Worm (Caenorhabditis elegans): ENCODE measurements around the gene argk-1.

argk-1 gene

DNA sequence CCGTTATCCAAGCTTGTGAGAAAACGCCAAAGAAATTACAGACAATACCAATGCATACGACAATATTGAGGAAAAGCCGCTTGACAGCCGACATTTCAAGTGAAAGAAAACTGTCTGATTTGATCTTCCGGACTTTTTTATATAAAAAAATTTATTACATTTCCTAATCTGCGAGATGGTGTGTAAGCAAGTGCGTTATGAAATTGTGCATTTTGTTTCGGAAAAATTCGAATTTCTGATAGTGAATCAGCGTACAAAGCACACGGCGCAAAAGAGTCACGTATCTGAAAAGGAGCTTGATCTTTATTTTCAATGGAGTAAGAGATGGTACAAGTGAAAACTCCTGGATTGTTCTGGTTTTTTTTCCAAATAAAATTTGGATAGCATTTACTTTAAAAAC is 37.4 kb downstream of the argk-1 start, which contains the start of gene clc-32:
Gene clc-32, minus strand, starts transcription at position 101 of the 400 bp plus-strand sequence.
- no peak for TF ChIP-seq nhr-85 (tag)
- no peak for TF ChIP-seq vab-15 (tag; optimal IDR thresholded peaks at IDR 0.05)
- no peak for TF ChIP-seq ceh-90 (tag; optimal IDR thresholded peaks at IDR 0.05)
- TF ChIP-seq unc-130 (tag; optimal IDR thresholded peaks at IDR 0.05) = no peak
- TF ChIP-seq F16B12.6 (tag; optimal IDR thresholded peaks at IDR 0.05) = no peak
- TF ChIP-seq C16A3.4 (tag; optimal IDR thresholded peaks at IDR 0.05) = no peak
- TF ChIP-seq ceh-82 (tag; optimal IDR thresholded peaks at IDR 0.05) = no peak
- TF ChIP-seq nhr-76 (tag; optimal IDR thresholded peaks at IDR 0.05) = no peak
- TF ChIP-seq nhr-47 (tag; optimal IDR thresholded peaks at IDR 0.05) = no peak
- TF ChIP-seq ztf-11 (tag; optimal IDR thresholded peaks at IDR 0.05) = no peak
- no peak for TF ChIP-seq nhr-237 (tag; optimal IDR thresholded peaks at IDR 0.05)

DNA sequence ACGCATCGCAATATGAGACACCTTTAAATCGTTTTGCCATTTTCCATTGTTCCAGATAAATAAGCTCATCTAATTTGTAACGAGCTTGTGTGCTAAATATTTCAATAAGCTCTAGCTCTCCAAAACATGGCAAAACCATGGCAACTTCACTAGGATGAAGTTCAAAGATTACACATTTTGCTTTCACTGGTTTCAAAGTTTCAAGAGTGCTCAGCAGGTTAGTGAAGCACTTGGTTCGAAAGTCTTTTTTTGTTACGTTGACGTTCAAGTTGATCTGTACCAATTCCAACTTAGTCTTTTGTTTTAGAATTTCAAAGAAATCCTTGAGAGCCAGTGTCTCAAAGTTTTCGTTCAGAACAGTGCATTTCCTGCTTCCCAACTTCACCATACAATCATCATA is 38.7 kb downstream of the argk-1 start, which contains the start of gene fbxa-18:
Gene fbxa-18, plus strand, starts transcription at position 301 of the 400 bp plus-strand sequence.
- TF ChIP-seq unc-30 (tag; optimal IDR thresholded peaks at IDR 0.05) (no peak), mdl-1 (tag; optimal IDR thresholded peaks at IDR 0.05) (no peak), pqm-1 (tag; optimal IDR thresholded peaks at IDR 0.05) (no peak), lin-35 (GFP tag; optimal IDR thresholded peaks at IDR 0.05) (no peak), nhr-19 (GFP tag; conservative IDR thresholded peaks at IDR 0.05) (no peak), lsy-2 (tag; optimal IDR thresholded peaks at IDR 0.05) (no peak), ama-1 (optimal IDR thresholded peaks at IDR 0.05) (no peak), aly-2 (tag; optimal IDR thresholded peaks at IDR 0.05) (no peak), nhr-84 (tag; optimal IDR thresholded peaks at IDR 0.05) (no peak), lin-15B (tag; optimal IDR thresholded peaks at IDR 0.05) (no peak), fkh-4 (tag; optimal IDR thresholded peaks at IDR 0.05; ENCODE audit: borderline replicate concordance) (no peak), ceh-63 (GFP tag; optimal IDR thresholded peaks at IDR 0.05) (no peak), mep-1 (tag; optimal IDR thresholded peaks at IDR 0.05) (no peak)

DNA sequence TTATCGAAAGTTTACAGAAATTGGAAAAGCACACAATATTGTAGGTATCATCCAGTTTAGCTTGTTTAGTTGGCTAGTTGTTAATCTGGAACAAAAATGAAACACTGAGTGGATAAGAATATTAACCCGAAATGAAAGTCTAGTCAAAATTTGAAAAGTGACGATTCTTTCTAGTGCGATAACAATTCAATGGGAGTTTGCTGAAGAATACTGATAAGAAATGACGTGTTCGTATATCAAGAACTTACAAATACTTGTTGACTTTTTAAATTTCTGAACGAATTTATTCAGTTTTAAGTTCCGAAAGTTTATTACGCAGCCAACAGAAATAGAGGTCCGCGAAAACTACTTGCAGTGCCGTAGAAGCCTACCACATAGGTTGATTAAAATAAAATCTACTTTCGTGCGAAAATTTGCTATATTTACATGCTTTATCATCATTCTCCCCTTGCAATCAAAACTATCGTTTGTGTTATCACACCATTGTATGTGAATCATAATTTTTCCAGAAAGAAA is 39.4 kb downstream of the argk-1 start, which contains the start of gene fbxa-88:
Gene fbxa-88, minus strand, starts transcription at position 51 of the 516 bp plus-strand sequence.
- no peak for TF ChIP-seq vab-15 (tag; optimal IDR thresholded peaks at IDR 0.05)
- TF ChIP-seq pqm-1 (tag; optimal IDR thresholded peaks at IDR 0.05) = peak; percentile 47
- TF ChIP-seq elt-2 (tag; optimal IDR thresholded peaks at IDR 0.05) = peak; percentile 80
- TF ChIP-seq nhr-20 (tag; optimal IDR thresholded peaks at IDR 0.05) = peak; percentile 12

DNA sequence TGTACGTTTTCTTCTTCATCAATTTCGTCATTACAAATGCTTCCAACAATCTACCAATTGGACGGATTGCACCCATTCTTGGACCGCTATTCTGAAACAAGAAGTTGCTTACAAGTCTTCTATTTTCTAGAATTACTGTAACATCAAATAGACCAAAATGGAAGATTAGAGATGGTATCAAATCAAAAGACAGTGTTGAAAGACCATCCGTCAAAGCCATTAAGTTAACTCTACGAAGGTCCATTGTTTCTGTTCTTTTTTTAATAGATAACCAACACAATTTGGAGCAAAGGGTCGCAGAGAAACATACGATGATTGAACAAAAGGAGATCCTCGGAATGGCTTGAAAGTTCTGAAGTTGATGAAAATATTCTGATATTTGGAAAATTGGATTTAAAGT is 41.3 kb downstream of the argk-1 start:
- TF ChIP-seq alr-1 (tag; optimal IDR thresholded peaks at IDR 0.05; ENCODE audit: borderline replicate concordance) = no peak
- no peak for TF ChIP-seq ces-1 (GFP tag; optimal IDR thresholded peaks at IDR 0.05)

DNA sequence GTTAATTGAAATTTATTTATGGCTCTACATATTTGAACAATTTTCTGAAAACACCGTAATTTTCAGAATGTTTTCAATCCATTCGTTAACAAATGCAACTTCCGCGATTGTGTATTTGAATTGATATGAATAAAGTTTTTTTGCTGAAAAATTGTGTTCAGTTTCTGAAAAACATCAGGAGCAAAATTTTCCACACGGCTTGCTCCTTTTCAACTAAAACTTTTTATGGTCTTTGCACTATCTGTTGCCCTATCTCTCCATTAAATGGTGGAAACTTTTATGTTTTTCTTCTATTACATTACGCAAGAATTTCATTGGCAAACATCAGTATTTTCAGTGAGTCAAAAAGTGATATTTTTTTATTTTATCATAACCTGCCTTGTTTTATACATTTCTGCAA is 45.1 kb downstream of the argk-1 start, which contains the start of gene F10A3.4:
Gene F10A3.4, plus strand, starts transcription at position 301 of the 400 bp plus-strand sequence.
- TF ChIP-seq ets-5 (GFP tag; IDR thresholded peaks at IDR 0.05) = no peak
- TF ChIP-seq pax-3 (tag; optimal IDR thresholded peaks at IDR 0.05) = no peak
- TF ChIP-seq nhr-76 (tag; optimal IDR thresholded peaks at IDR 0.05) = no peak
- no peak for TF ChIP-seq vab-15 (tag; optimal IDR thresholded peaks at IDR 0.05)
- no peak for TF ChIP-seq nhr-47 (tag; optimal IDR thresholded peaks at IDR 0.05)
- no peak for TF ChIP-seq swsn-7 (tag; optimal IDR thresholded peaks at IDR 0.05)
- TF ChIP-seq lsy-2 (tag; optimal IDR thresholded peaks at IDR 0.05) = no peak
- no peak for TF ChIP-seq egl-13 (tag; optimal IDR thresholded peaks at IDR 0.05)
- TF ChIP-seq tbx-2 (tag; optimal IDR thresholded peaks at IDR 0.05) = no peak

DNA sequence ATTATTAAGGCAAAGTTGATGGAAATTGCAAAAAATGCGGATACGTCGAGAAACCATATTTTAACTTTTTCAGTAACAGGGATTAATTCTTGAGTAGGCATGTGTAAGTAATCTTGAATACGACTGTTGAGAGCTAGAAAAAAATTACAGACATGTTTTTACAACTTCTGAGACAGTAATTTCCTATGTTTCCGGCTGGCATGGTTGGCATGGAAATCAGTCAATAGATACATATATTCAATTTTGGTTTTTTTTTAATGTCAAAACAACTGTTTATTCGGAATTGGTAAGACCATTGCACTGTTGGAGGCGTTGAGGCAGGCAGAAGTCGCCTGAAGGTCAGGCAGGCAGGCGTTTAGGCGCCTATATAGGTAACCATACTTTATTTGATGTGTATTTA is 49.7 kb downstream of the argk-1 start, which contains the start of gene str-254:
Gene str-254, minus strand, starts transcription at position 101 of the 400 bp plus-strand sequence.
- TF ChIP-seq efl-3 (GFP tag; optimal IDR thresholded peaks at IDR 0.05) = no peak
- no peak for TF ChIP-seq fkh-10 (GFP tag; optimal IDR thresholded peaks at IDR 0.05)
- TF ChIP-seq nhr-84 (tag; optimal IDR thresholded peaks at IDR 0.05) = no peak
- no peak for TF ChIP-seq mep-1 (tag; optimal IDR thresholded peaks at IDR 0.05)
- TF ChIP-seq unc-30 (tag; optimal IDR thresholded peaks at IDR 0.05) = no peak

Measured in whole organism, L1 larva.